Worm (Caenorhabditis elegans) whole organism, L1 larva: ENCODE data around the gene tir-1.
A peak's percentile ranks its signal among the peaks of the same experiment; 100 is the strongest.

ENCODE experiments used
- C16A3.4 ChIP-seq: fragments of 150-350 bp; optimal IDR thresholded peaks from 2 replicates; lab custom pipeline; 2014; ENCODE audit warnings: missing biosample characterization, missing genetic modification characterization
- F16B12.6 ChIP-seq: fragments of 150-350 bp; optimal IDR thresholded peaks from 2 replicates; lab custom pipeline; 2014; ENCODE audit warnings: missing biosample characterization, missing genetic modification characterization
- Y116A8C.19 ChIP-seq: sonication (generic microtip); optimal IDR thresholded peaks from 2 replicates; lab custom pipeline; 2016; ENCODE audit warnings: missing compliant biosample characterization, missing genetic modification characterization, borderline replicate concordance
- alr-1 ChIP-seq: fragments of 200-800 bp; sonication (Bioruptor generic); optimal IDR thresholded peaks from 2 replicates; lab custom pipeline; 2018; ENCODE audit warnings: borderline replicate concordance, mild to moderate bottlenecking, missing genetic modification characterization, missing compliant biosample characterization
- aly-2 ChIP-seq: fragments of 150-350 bp; optimal IDR thresholded peaks from 2 replicates; lab custom pipeline; 2014; ENCODE audit warnings: missing biosample characterization, missing genetic modification characterization
- ceh-63 ChIP-seq: fragments of 200-800 bp; sonication (Bioruptor generic); optimal IDR thresholded peaks from 2 replicates; lab custom pipeline; 2018; ENCODE audit warnings: mild to moderate bottlenecking, missing genetic modification characterization, missing compliant biosample characterization
- ceh-8 ChIP-seq: fragments of 200-800 bp; sonication (Bioruptor generic); optimal IDR thresholded peaks from 2 replicates; lab custom pipeline; 2018; ENCODE audit warnings: mild to moderate bottlenecking, missing genetic modification characterization, moderate library complexity, missing compliant biosample characterization
- ceh-82 ChIP-seq, 3 experiments: fragments of 150-350 bp in 1 of 3; sonication (generic microtip) in 2 of 3; optimal IDR thresholded peaks; 2 replicates each; lab custom pipeline; 2014 to 2017; ENCODE audit warnings: missing biosample characterization in 3 of 3, missing genetic modification characterization in 3 of 3
- ceh-88 ChIP-seq: fragments of 200-800 bp; sonication (Bioruptor generic); IDR thresholded peaks from 2 replicates; pipeline ENCODE4 v1.3.6; 2022; ENCODE audit warnings: missing genetic modification characterization, missing compliant biosample characterization
- ceh-90 ChIP-seq: sonication (generic microtip); optimal IDR thresholded peaks from 2 replicates; lab custom pipeline; 2016; ENCODE audit warnings: missing genetic modification characterization, missing compliant biosample characterization
- ces-1 ChIP-seq: fragments of 150-350 bp; optimal IDR thresholded peaks from 2 replicates; lab custom pipeline; 2014; ENCODE audit warnings: missing biosample characterization, missing genetic modification reagents, missing genetic modification characterization
- dsc-1 ChIP-seq: sonication (generic microtip); optimal IDR thresholded peaks from 2 replicates; lab custom pipeline; 2016; ENCODE audit warnings: mild to moderate bottlenecking, missing genetic modification characterization, missing compliant biosample characterization
- egl-13 ChIP-seq: sonication (generic microtip); optimal IDR thresholded peaks from 2 replicates; lab custom pipeline; 2016; ENCODE audit warnings: missing genotype, missing genetic modification reagents, missing genetic modification characterization, missing compliant biosample characterization
- elt-2 ChIP-seq: sonication (generic microtip); optimal IDR thresholded peaks from 2 replicates; lab custom pipeline; 2016; ENCODE audit warnings: missing genetic modification characterization, mild to moderate bottlenecking, inconsistent platforms, missing compliant biosample characterization, missing genetic modification reagents
- ets-5 ChIP-seq: fragments of 200-800 bp; sonication (Bioruptor generic); IDR thresholded peaks from 2 replicates; pipeline ENCODE4 v1.3.6; 2022; ENCODE audit warnings: missing genetic modification characterization, missing compliant biosample characterization
- fkh-4 ChIP-seq: sonication (generic microtip); optimal IDR thresholded peaks from 2 replicates; lab custom pipeline; 2016; ENCODE audit warnings: missing compliant biosample characterization, missing genetic modification characterization, borderline replicate concordance
- fos-1 ChIP-seq: fragments of 150-350 bp; optimal IDR thresholded peaks from 2 replicates; lab custom pipeline; 2014; ENCODE audit warnings: missing biosample characterization, missing genetic modification characterization
- grh-1 ChIP-seq: fragments of 200-800 bp; sonication (Bioruptor generic); IDR thresholded peaks from 2 replicates; pipeline ENCODE4 v1.3.6; 2022; ENCODE audit warnings: missing genetic modification reagents, missing genetic modification characterization, missing compliant biosample characterization
- hlh-4 ChIP-seq: sonication (generic microtip); optimal IDR thresholded peaks from 2 replicates; lab custom pipeline; 2016; ENCODE audit warnings: mild to moderate bottlenecking, missing genetic modification characterization, missing compliant biosample characterization
- hpl-2 ChIP-seq: fragments of 150-350 bp; optimal IDR thresholded peaks from 2 replicates; lab custom pipeline; 2014; ENCODE audit warnings: missing biosample characterization, missing genetic modification reagents, missing genetic modification characterization
- irx-1 ChIP-seq: sonication (generic microtip); optimal IDR thresholded peaks from 2 replicates; lab custom pipeline; 2016; ENCODE audit warnings: missing genetic modification characterization, missing compliant biosample characterization
- isw-1 ChIP-seq: fragments of 200-800 bp; sonication (Bioruptor generic); IDR thresholded peaks from 2 replicates; pipeline ENCODE4 v1.3.6; 2022; ENCODE audit warnings: missing genetic modification characterization, missing compliant biosample characterization
- jun-1 ChIP-seq: fragments of 150-350 bp; optimal IDR thresholded peaks from 2 replicates; lab custom pipeline; 2014; ENCODE audit warnings: missing biosample characterization, missing genetic modification reagents, missing genetic modification characterization
- lin-13 ChIP-seq: fragments of 150-350 bp; optimal IDR thresholded peaks from 2 replicates; lab custom pipeline; 2014; ENCODE audit warnings: missing biosample characterization, missing genetic modification reagents, missing genetic modification characterization
- lin-14 ChIP-seq: fragments of 200-800 bp; sonication (Bioruptor generic); optimal IDR thresholded peaks from 2 replicates; lab custom pipeline; 2018; ENCODE audit warnings: mild to moderate bottlenecking, missing genetic modification characterization, moderate library complexity, missing compliant biosample characterization
- lin-35 ChIP-seq, 2 experiments: fragments of 150-350 bp; optimal IDR thresholded peaks; 2 replicates each; lab custom pipeline; 2014; ENCODE audit warnings: missing biosample characterization in 2 of 2, missing genetic modification characterization in 2 of 2, missing genetic modification reagents in 2 of 2
- lin-39 ChIP-seq: fragments of 150-350 bp; optimal IDR thresholded peaks from 2 replicates; lab custom pipeline; 2014; ENCODE audit warnings: missing biosample characterization, missing genetic modification reagents, missing genetic modification characterization
- lir-3 ChIP-seq: sonication (generic microtip); optimal IDR thresholded peaks from 2 replicates; lab custom pipeline; 2016; ENCODE audit warnings: mild to moderate bottlenecking, missing genetic modification characterization, moderate library complexity, missing compliant biosample characterization; ENCODE audit not compliant: poor library complexity
- mdl-1 ChIP-seq, 2 experiments: fragments of 150-350 bp; optimal IDR thresholded peaks; 2 replicates each; lab custom pipeline; 2014 to 2017; ENCODE audit warnings: missing biosample characterization in 2 of 2, missing genetic modification characterization in 2 of 2, inconsistent platforms in 1 of 2
- mep-1 ChIP-seq: fragments of 150-350 bp; optimal IDR thresholded peaks from 2 replicates; lab custom pipeline; 2014; ENCODE audit warnings: missing biosample characterization, missing genetic modification characterization
- nhr-12 ChIP-seq: sonication (generic microtip); optimal IDR thresholded peaks from 2 replicates; lab custom pipeline; 2017; ENCODE audit warnings: missing biosample characterization, missing genetic modification characterization
- nhr-20 ChIP-seq: sonication (generic microtip); optimal IDR thresholded peaks from 2 replicates; lab custom pipeline; 2016; ENCODE audit warnings: mild to moderate bottlenecking, missing genetic modification characterization, missing compliant biosample characterization
- nhr-237 ChIP-seq: fragments of 150-350 bp; optimal IDR thresholded peaks from 2 replicates; lab custom pipeline; 2014; ENCODE audit warnings: missing biosample characterization, missing genetic modification characterization
- nhr-47 ChIP-seq: sonication (generic microtip); optimal IDR thresholded peaks from 2 replicates; lab custom pipeline; 2016; ENCODE audit warnings: mild to moderate bottlenecking, missing genetic modification characterization, moderate library complexity, missing compliant biosample characterization
- nhr-71 ChIP-seq: sonication (generic microtip); optimal IDR thresholded peaks from 2 replicates; lab custom pipeline; 2016; ENCODE audit warnings: mild to moderate bottlenecking, missing genetic modification characterization, moderate library complexity, missing compliant biosample characterization
- nhr-77 ChIP-seq: fragments of 150-350 bp; optimal IDR thresholded peaks from 2 replicates; lab custom pipeline; 2014; ENCODE audit warnings: missing biosample characterization, missing genetic modification characterization
- nhr-85 ChIP-seq: sonication (generic microtip); peaks from one replicate; lab custom pipeline; 2016; ENCODE audit warnings: missing genetic modification characterization, inconsistent platforms, missing compliant biosample characterization
- nhr-90 ChIP-seq: sonication (generic microtip); optimal IDR thresholded peaks from 2 replicates; lab custom pipeline; 2016; ENCODE audit warnings: mild to moderate bottlenecking, missing genetic modification characterization, missing compliant biosample characterization; ENCODE audit not compliant: poor library complexity
- pag-3 ChIP-seq: sonication (generic microtip); optimal IDR thresholded peaks from 2 replicates; lab custom pipeline; 2017; ENCODE audit warnings: missing genetic modification characterization, mild to moderate bottlenecking, missing compliant biosample characterization, antibody characterized with exemption, borderline replicate concordance; ENCODE audit not compliant: insufficient read depth
- pqm-1 ChIP-seq: sonication (generic microtip); optimal IDR thresholded peaks from 3 replicates; lab custom pipeline; 2017; ENCODE audit warnings: missing biosample characterization, missing genetic modification characterization
- rnt-1 ChIP-seq: sonication (generic microtip); optimal IDR thresholded peaks from 2 replicates; lab custom pipeline; 2016; ENCODE audit warnings: mild to moderate bottlenecking, missing genetic modification characterization, moderate library complexity, missing compliant biosample characterization
- snpc-4 ChIP-seq: fragments of 150-350 bp; optimal IDR thresholded peaks from 2 replicates; lab custom pipeline; 2014; ENCODE audit warnings: missing biosample characterization, missing genetic modification characterization
- sox-4 ChIP-seq: sonication (generic microtip); optimal IDR thresholded peaks from 2 replicates; lab custom pipeline; 2016; ENCODE audit warnings: missing genetic modification characterization, missing compliant biosample characterization
- sptf-1 ChIP-seq: fragments of 150-350 bp; optimal IDR thresholded peaks from 2 replicates; lab custom pipeline; 2014; ENCODE audit warnings: missing biosample characterization, missing genetic modification characterization
- sup-37 ChIP-seq: fragments of 200-800 bp; sonication (Bioruptor generic); optimal IDR thresholded peaks from 2 replicates; lab custom pipeline; 2018; ENCODE audit warnings: mild to moderate bottlenecking, missing genetic modification characterization, missing compliant biosample characterization
- tbx-2 ChIP-seq: sonication (generic microtip); optimal IDR thresholded peaks from 2 replicates; lab custom pipeline; 2016; ENCODE audit warnings: missing genetic modification characterization, missing compliant biosample characterization
- tlp-1 ChIP-seq: fragments of 150-350 bp; optimal IDR thresholded peaks from 2 replicates; lab custom pipeline; 2014; ENCODE audit warnings: missing biosample characterization, missing genetic modification characterization
- unc-130 ChIP-seq: fragments of 150-350 bp; optimal IDR thresholded peaks from 2 replicates; lab custom pipeline; 2017; ENCODE audit warnings: missing biosample characterization, missing genetic modification characterization, inconsistent platforms
- unc-62 ChIP-seq: fragments of 150-350 bp; optimal IDR thresholded peaks from 2 replicates; lab custom pipeline; 2014; ENCODE audit warnings: missing biosample characterization, missing genetic modification reagents, missing genetic modification characterization
- unc-86 ChIP-seq: sonication (generic microtip); optimal IDR thresholded peaks from 2 replicates; lab custom pipeline; 2016; ENCODE audit warnings: missing genetic modification characterization, missing compliant biosample characterization
- unc-98 ChIP-seq: fragments of 200-800 bp; sonication (Bioruptor generic); IDR thresholded peaks from 2 replicates; pipeline ENCODE4 v1.3.6; 2022; ENCODE audit warnings: missing genetic modification characterization, missing compliant biosample characterization
- vab-15 ChIP-seq: sonication (generic microtip); optimal IDR thresholded peaks from 2 replicates; lab custom pipeline; 2017; ENCODE audit warnings: missing genotype, mild to moderate bottlenecking, missing genetic modification characterization, missing compliant biosample characterization
- zag-1 ChIP-seq: fragments of 150-350 bp; optimal IDR thresholded peaks from 2 replicates; lab custom pipeline; 2014; ENCODE audit warnings: missing biosample characterization, missing genetic modification characterization
- zip-4 ChIP-seq: fragments of 200-800 bp; sonication (Bioruptor generic); optimal IDR thresholded peaks from 2 replicates; lab custom pipeline; 2018; ENCODE audit warnings: mild to moderate bottlenecking, missing genetic modification characterization, moderate library complexity, missing compliant biosample characterization

Gene tir-1

ce11 chrIII:3916624-3917023 is 15.2 kb upstream of the tir-1 start, which contains the start of gene ccdc-47 (continued):
- TF ChIP-seq zag-1 (tag; lab: Kevin White, UChicago) (no peak), tlp-1 (tag; lab: Kevin White, UChicago) (no peak), lin-13 (GFP tag; lab: Kevin White, UChicago) (peak; percentile 15), nhr-237 (tag; lab: Kevin White, UChicago) (no peak), hlh-4 (no peak), zip-4 (GFP tag; lab: Kevin White, UChicago) (no peak), grh-1 (GFP tag; lab: Robert Waterston, UW) (0 out of 2 replicates have a peak, but pooled peaks have one; percentile 28), unc-62 (GFP tag; lab: Kevin White, UChicago) (no peak), nhr-47 (tag; lab: Kevin White, UChicago) (peak; percentile 65), sup-37 (GFP tag; lab: Kevin White, UChicago) (no peak), F16B12.6 (tag; lab: Kevin White, UChicago) (peak; percentile 19), tbx-2 (tag; lab: Kevin White, UChicago) (peak; percentile 49), mdl-1 (tag; optimal IDR thresholded peaks at IDR 0.05; lab: Kevin White, UChicago) (peak in 1 of 2 experiments; percentile 33), elt-2 (tag; lab: Kevin White, UChicago) (peak; percentile 16), pag-3 (no peak), nhr-20 (tag; lab: Kevin White, UChicago) (peak; percentile 51), ceh-90 (tag; lab: Kevin White, UChicago) (no peak), ets-5 (GFP tag; lab: Robert Waterston, UW) (no peak), alr-1 (no peak), irx-1 (peak; percentile 42), rnt-1 (tag; lab: Kevin White, UChicago) (peak; percentile 81), unc-86 (tag; lab: Kevin White, UChicago) (peak; percentile 35), sptf-1 (tag; lab: Kevin White, UChicago) (no peak), fkh-4 (tag; lab: Kevin White, UChicago) (no peak), unc-98 (GFP tag; lab: Robert Waterston, UW) (no peak), jun-1 (no peak), nhr-77 (tag; lab: Kevin White, UChicago) (no peak), nhr-85 (tag; lab: Kevin White, UChicago) (peak; percentile 73), ces-1 (GFP tag; lab: Kevin White, UChicago) (no peak), Y116A8C.19 (tag; lab: Kevin White, UChicago) (no peak), nhr-12 (tag; lab: Kevin White, UChicago) (no peak), nhr-90 (tag; lab: Kevin White, UChicago) (peak; percentile 52), snpc-4 (peak; percentile 66), nhr-71 (tag; lab: Kevin White, UChicago) (peak; percentile 74), aly-2 (no peak), unc-130 (tag; lab: Kevin White, UChicago) (peak; percentile 53), fos-1 (no peak), hpl-2 (no peak), ceh-88 (GFP tag; lab: Robert Waterston, UW) (no peak), mep-1 (peak; percentile 69), lin-39 (tag; lab: Kevin White, UChicago) (peak; percentile 4), pqm-1 (tag; lab: Kevin White, UChicago) (no peak)

- TF ChIP-seq nhr-71 (tag; lab: Kevin White, UChicago) (no peak), sox-4 (tag; lab: Kevin White, UChicago) (no peak), lin-14 (peak; percentile 58), ceh-8 (no peak), vab-15 (no peak), ceh-82 (tag; optimal IDR thresholded peaks at IDR 0.05; lab: Kevin White, UChicago) (no peak), nhr-85 (tag; lab: Kevin White, UChicago) (no peak), C16A3.4 (tag; lab: Kevin White, UChicago) (no peak), isw-1 (GFP tag; lab: Robert Waterston, UW) (no peak), egl-13 (tag; lab: Kevin White, UChicago) (no peak), lir-3 (no peak), dsc-1 (tag; lab: Kevin White, UChicago) (peak; percentile 15), lin-35 (GFP tag; optimal IDR thresholded peaks at IDR 0.05; lab: Kevin White, UChicago) (peak in 1 of 2 experiments; percentile 23), rnt-1 (tag; lab: Kevin White, UChicago) (peak; percentile 20), ceh-63 (GFP tag; lab: Kevin White, UChicago) (no peak), nhr-12 (tag; lab: Kevin White, UChicago) (no peak)
Observed at ce11 chrIII:3915705-3916104, 14.3 kb upstream of the tir-1 start.
